Fruit fly (Drosophila melanogaster): ENCODE results near the gene Vap33.

Gene Vap33

dm6 chrX:3964965-3965420 lies 16.2 kb downstream of the Vap33 start, which contains the start of gene lva (continued):
- TF ChIP-seq CG8089 (GFP tag; optimal IDR thresholded peaks at IDR 0.05), result no peak
- TF ChIP-seq wdn (GFP tag; IDR thresholded peaks at IDR 0.05), result no peak
- TF ChIP-seq BEAF-32 (GFP tag; optimal IDR thresholded peaks at IDR 0.05), result peak; percentile 60
- TF ChIP-seq Myb (GFP tag; optimal IDR thresholded peaks at IDR 0.05), result peak; percentile 50
- TF ChIP-seq CG2712 (tag; optimal IDR thresholded peaks at IDR 0.05), result peak; percentile 23
- TF ChIP-seq Nf-YC (tag; optimal IDR thresholded peaks at IDR 0.05), result no peak
- no peak for TF ChIP-seq chn (GFP tag; optimal IDR thresholded peaks at IDR 0.05)
- no peak for TF ChIP-seq Optix (GFP tag; IDR thresholded peaks at IDR 0.05)
- no peak for TF ChIP-seq Ssrp (tag; optimal IDR thresholded peaks at IDR 0.05)
- peak; percentile 64 for TF ChIP-seq Sin3A (optimal IDR thresholded peaks at IDR 0.05)
- TF ChIP-seq CG8478 (optimal IDR thresholded peaks at IDR 0.05), result peak; percentile 89
- TF ChIP-seq Lpt (GFP tag; optimal IDR thresholded peaks at IDR 0.05), result no peak
- TF ChIP-seq hbn (GFP tag; IDR thresholded peaks at IDR 0.05; ENCODE audit: partially characterized antibody), result peak; percentile 42; the same call in 1 of the 2 replicates
- TF ChIP-seq pan (optimal IDR thresholded peaks at IDR 0.05), result no peak
- TF ChIP-seq pan (GFP tag; optimal IDR thresholded peaks at IDR 0.05 in 1 of 2, IDR thresholded peaks at IDR 0.05 in 1 of 2), result no peak
- TF ChIP-seq CG3726 (GFP tag; IDR thresholded peaks at IDR 0.05), result no peak
- TF ChIP-seq cad (GFP tag; optimal IDR thresholded peaks at IDR 0.05), result no peak
- no peak for TF ChIP-seq Nf-YB (GFP tag; optimal IDR thresholded peaks at IDR 0.05)
- TF ChIP-seq NfI (GFP tag; optimal IDR thresholded peaks at IDR 0.05), result no peak
- peak in 1 of 2 experiments; percentile 17 for TF ChIP-seq insv (GFP tag; optimal IDR thresholded peaks at IDR 0.05)
- peak; percentile 2 for TF ChIP-seq CG12299 (tag; optimal IDR thresholded peaks at IDR 0.05)
- no peak for TF ChIP-seq CG8944 (GFP tag; optimal IDR thresholded peaks at IDR 0.05)
- TF ChIP-seq sob (GFP tag; IDR thresholded peaks at IDR 0.05), result no peak
- TF ChIP-seq HLH3B (GFP tag; IDR thresholded peaks at IDR 0.05), result no peak
- TF ChIP-seq Scr (GFP tag; IDR thresholded peaks at IDR 0.05; ENCODE audit: partially characterized antibody), result peak; percentile 60
- no peak for TF ChIP-seq Lim3 (GFP tag; IDR thresholded peaks at IDR 0.05)
- 0 out of 2 replicates have a peak, but pooled peaks have one; percentile 29 for TF ChIP-seq Drgx (GFP tag; IDR thresholded peaks at IDR 0.05)
- TF ChIP-seq CG7839 (tag; optimal IDR thresholded peaks at IDR 0.05), result no peak
- TF ChIP-seq z (GFP tag; IDR thresholded peaks at IDR 0.05), result no peak
- TF ChIP-seq CG31441 (GFP tag; IDR thresholded peaks at IDR 0.05), result no peak
- no peak for TF ChIP-seq org-1 (GFP tag; optimal IDR thresholded peaks at IDR 0.05)
- no peak for TF ChIP-seq luna (GFP tag; optimal IDR thresholded peaks at IDR 0.05)
- TF ChIP-seq Sry-δ (GFP tag; optimal IDR thresholded peaks at IDR 0.05), result peak; percentile 63
- no peak for TF ChIP-seq bab2 (GFP tag; optimal IDR thresholded peaks at IDR 0.05)
- TF ChIP-seq HLH54F (GFP tag; optimal IDR thresholded peaks at IDR 0.05), result no peak
- no peak for TF ChIP-seq lmd (GFP tag; IDR thresholded peaks at IDR 0.05)
- peak; percentile 97 for TF ChIP-seq CG4617 (GFP tag; optimal IDR thresholded peaks at IDR 0.05; ENCODE audit: borderline replicate concordance)
- TF ChIP-seq amos (GFP tag; IDR thresholded peaks at IDR 0.05; ENCODE audit: partially characterized antibody), result peak; percentile 43; the same call in 1 of the 2 replicates
- TF ChIP-seq cg (GFP tag; optimal IDR thresholded peaks at IDR 0.05), result peak; percentile 95
- TF ChIP-seq Dp (GFP tag; optimal IDR thresholded peaks at IDR 0.05), result peak; percentile 84
- TF ChIP-seq CG34224 (GFP tag; IDR thresholded peaks at IDR 0.05; ENCODE audit: partially characterized antibody), result peak; percentile 19; the same call in 1 of the 3 replicates
- TF ChIP-seq bbx (GFP tag; IDR thresholded peaks at IDR 0.05; ENCODE audit: partially characterized antibody), result 0 out of 2 replicates have a peak, but pooled peaks have one; percentile 21
- peak; percentile 57 for TF ChIP-seq MBD-R2 (GFP tag; IDR thresholded peaks at IDR 0.05)
- no peak for TF ChIP-seq CG12391 (tag; optimal IDR thresholded peaks at IDR 0.05)
- TF ChIP-seq MESR4 (GFP tag; optimal IDR thresholded peaks at IDR 0.05), result peak; percentile 97
- no peak for TF ChIP-seq crc (GFP tag; optimal IDR thresholded peaks at IDR 0.05)
- no peak for TF ChIP-seq CG11093 (GFP tag; IDR thresholded peaks at IDR 0.05)
- TF ChIP-seq CG3163 (GFP tag; optimal IDR thresholded peaks at IDR 0.05), result no peak
- TF ChIP-seq trem (tag; optimal IDR thresholded peaks at IDR 0.05), result peak; percentile 51
- peak; percentile 55; the same call in 1 of the 4 replicates for TF ChIP-seq Dll (GFP tag; IDR thresholded peaks at IDR 0.05; ENCODE audit: partially characterized antibody)
- no peak for TF ChIP-seq zf30C (GFP tag; optimal IDR thresholded peaks at IDR 0.05)
- no peak for TF ChIP-seq CG11085 (GFP tag; IDR thresholded peaks at IDR 0.05)

Measured in whole organism, embryonic.